Worm (Caenorhabditis elegans) whole organism, L3 larva: ENCODE data around the gene hda-4.

ENCODE experiments used
- R02D3.7 ChIP-seq: fragments of 150-350 bp; optimal IDR thresholded peaks from 2 replicates; lab custom pipeline; 2014; ENCODE audit warnings: missing biosample characterization, missing genetic modification characterization
- ZK546.5 ChIP-seq: sonication (generic microtip); optimal IDR thresholded peaks from 2 replicates; lab custom pipeline; 2017; ENCODE audit warnings: missing biosample characterization, missing genetic modification characterization
- aly-2 ChIP-seq: fragments of 150-350 bp; optimal IDR thresholded peaks from 2 replicates; lab custom pipeline; 2014; ENCODE audit warnings: missing biosample characterization, missing genetic modification characterization
- ama-1 ChIP-seq: fragments of 150-350 bp; optimal IDR thresholded peaks from 2 replicates; lab custom pipeline; 2018
- ceh-16 ChIP-seq: sonication (generic microtip); optimal IDR thresholded peaks from 2 replicates; lab custom pipeline; 2017; ENCODE audit warnings: missing biosample characterization, missing genetic modification characterization
- ceh-28 ChIP-seq: fragments of 150-350 bp; optimal IDR thresholded peaks from 2 replicates; lab custom pipeline; 2014; ENCODE audit warnings: missing biosample characterization, missing genetic modification reagents, missing genetic modification characterization
- ceh-82 ChIP-seq: fragments of 150-350 bp; optimal IDR thresholded peaks from 2 replicates; lab custom pipeline; 2014; ENCODE audit warnings: missing biosample characterization, missing genetic modification characterization
- ceh-9 ChIP-seq: sonication (generic microtip); optimal IDR thresholded peaks from 2 replicates; lab custom pipeline; 2018; ENCODE audit warnings: missing biosample characterization, missing genetic modification characterization
- daf-12 ChIP-seq: fragments of 150-350 bp; optimal IDR thresholded peaks from 2 replicates; lab custom pipeline; 2014; ENCODE audit warnings: missing biosample characterization, missing genetic modification reagents, missing genetic modification characterization
- egl-5 ChIP-seq: fragments of 150-350 bp; optimal IDR thresholded peaks from 2 replicates; lab custom pipeline; 2017; ENCODE audit warnings: missing biosample characterization, missing genetic modification reagents, missing genetic modification characterization, inconsistent platforms
- elt-1 ChIP-seq: fragments of 150-350 bp; optimal IDR thresholded peaks from 2 replicates; lab custom pipeline; 2014; ENCODE audit warnings: missing biosample characterization, missing genetic modification characterization
- elt-2 ChIP-seq: sonication (generic microtip); optimal IDR thresholded peaks from 2 replicates; lab custom pipeline; 2016; ENCODE audit warnings: missing genetic modification reagents, mild to moderate bottlenecking, missing genetic modification characterization, missing compliant biosample characterization
- elt-3 ChIP-seq, 3 experiments: fragments of 150-350 bp in 1 of 3; sonication (generic microtip) in 2 of 3; optimal IDR thresholded peaks; 2 replicates in 2 of 3; 4 replicates in 1 of 3; lab custom pipeline; 2014 to 2017; ENCODE audit warnings: missing biosample characterization in 3 of 3, missing genetic modification characterization in 3 of 3
- fkh-10 ChIP-seq: sonication (generic microtip); optimal IDR thresholded peaks from 2 replicates; lab custom pipeline; 2017; ENCODE audit warnings: missing biosample characterization, missing genetic modification reagents, missing genetic modification characterization
- fkh-2 ChIP-seq: fragments of 150-350 bp; optimal IDR thresholded peaks from 2 replicates; lab custom pipeline; 2014; ENCODE audit warnings: missing biosample characterization, missing genetic modification reagents, missing genetic modification characterization
- fos-1 ChIP-seq: fragments of 150-350 bp; optimal IDR thresholded peaks from 2 replicates; lab custom pipeline; 2014; ENCODE audit warnings: missing biosample characterization, missing genetic modification characterization
- hmg-11 ChIP-seq: sonication (generic microtip); optimal IDR thresholded peaks from 2 replicates; lab custom pipeline; 2016; ENCODE audit warnings: missing genetic modification characterization, missing compliant biosample characterization
- jun-1 ChIP-seq: fragments of 150-350 bp; optimal IDR thresholded peaks from 2 replicates; lab custom pipeline; 2014; ENCODE audit warnings: missing biosample characterization, missing genetic modification reagents, missing genetic modification characterization
- lin-15B ChIP-seq: fragments of 150-350 bp; optimal IDR thresholded peaks from 2 replicates; lab custom pipeline; 2014; ENCODE audit warnings: missing biosample characterization, missing genetic modification characterization
- lin-39 ChIP-seq: fragments of 150-350 bp; optimal IDR thresholded peaks from 2 replicates; lab custom pipeline; 2018; ENCODE audit warnings: missing biosample characterization, missing genetic modification reagents, missing genetic modification characterization
- lsy-12 ChIP-seq: sonication (generic microtip); optimal IDR thresholded peaks from 2 replicates; lab custom pipeline; 2016; ENCODE audit warnings: mild to moderate bottlenecking, missing genetic modification characterization, missing compliant biosample characterization
- mdl-1 ChIP-seq: fragments of 150-350 bp; optimal IDR thresholded peaks from 2 replicates; lab custom pipeline; 2014; ENCODE audit warnings: missing biosample characterization, missing genetic modification characterization
- mml-1 ChIP-seq: fragments of 150-350 bp; sonication (generic microtip); optimal IDR thresholded peaks from 3 replicates; lab custom pipeline; 2014; ENCODE audit warnings: missing biosample characterization, missing genetic modification characterization
- nfya-1 ChIP-seq: sonication (generic microtip); optimal IDR thresholded peaks from 2 replicates; lab custom pipeline; 2017; ENCODE audit warnings: missing genetic modification characterization, mild to moderate bottlenecking, missing compliant biosample characterization, antibody characterized with exemption, moderate library complexity; ENCODE audit not compliant: insufficient read depth
- nhr-11 ChIP-seq: fragments of 150-350 bp; optimal IDR thresholded peaks from 2 replicates; lab custom pipeline; 2014; ENCODE audit warnings: missing biosample characterization, missing genetic modification characterization
- nhr-12 ChIP-seq: fragments of 150-350 bp; optimal IDR thresholded peaks from 2 replicates; lab custom pipeline; 2014; ENCODE audit warnings: missing biosample characterization, missing genetic modification characterization
- nhr-23 ChIP-seq: fragments of 150-350 bp; optimal IDR thresholded peaks from 2 replicates; lab custom pipeline; 2014; ENCODE audit warnings: missing biosample characterization, missing genetic modification reagents, missing genetic modification characterization
- nhr-25 ChIP-seq: sonication (generic microtip); optimal IDR thresholded peaks from 2 replicates; lab custom pipeline; 2017; ENCODE audit warnings: missing biosample characterization, missing genetic modification characterization
- nhr-28 ChIP-seq: fragments of 150-350 bp; optimal IDR thresholded peaks from 2 replicates; lab custom pipeline; 2014; ENCODE audit warnings: missing biosample characterization, missing genetic modification characterization
- nhr-43 ChIP-seq: sonication (generic microtip); optimal IDR thresholded peaks from 2 replicates; lab custom pipeline; 2016; ENCODE audit warnings: mild to moderate bottlenecking, missing genetic modification characterization, missing compliant biosample characterization; ENCODE audit not compliant: poor library complexity, severe bottlenecking
- nhr-76 ChIP-seq: fragments of 150-350 bp; sonication (generic microtip); optimal IDR thresholded peaks from 5 replicates; lab custom pipeline; 2014; ENCODE audit warnings: missing biosample characterization, missing genetic modification characterization
- nhr-77 ChIP-seq: fragments of 150-350 bp; optimal IDR thresholded peaks from 2 replicates; lab custom pipeline; 2014; ENCODE audit warnings: missing biosample characterization, missing genetic modification characterization
- pha-4 ChIP-seq: fragments of 150-350 bp; optimal IDR thresholded peaks from 2 replicates; lab custom pipeline; 2014; ENCODE audit warnings: missing biosample characterization, missing genetic modification reagents, missing genetic modification characterization
- pqm-1 ChIP-seq: fragments of 150-350 bp; optimal IDR thresholded peaks from 2 replicates; lab custom pipeline; 2017; ENCODE audit warnings: missing biosample characterization, missing genetic modification characterization, inconsistent platforms
- sea-2 ChIP-seq: fragments of 150-350 bp; sonication (generic microtip); optimal IDR thresholded peaks from 4 replicates; lab custom pipeline; 2014; ENCODE audit warnings: missing biosample characterization, missing genetic modification reagents, missing genetic modification characterization
- skn-1 ChIP-seq: fragments of 150-350 bp; optimal IDR thresholded peaks from 2 replicates; lab custom pipeline; 2014; ENCODE audit warnings: missing biosample characterization, missing genetic modification characterization
- snpc-4 ChIP-seq: fragments of 150-350 bp; optimal IDR thresholded peaks from 2 replicates; lab custom pipeline; 2014; ENCODE audit warnings: missing biosample characterization, missing genetic modification characterization
- tbx-2 ChIP-seq: sonication (generic microtip); optimal IDR thresholded peaks from 2 replicates; lab custom pipeline; 2016; ENCODE audit warnings: mild to moderate bottlenecking, missing genetic modification characterization, missing compliant biosample characterization
- unc-39 ChIP-seq: sonication (generic microtip); optimal IDR thresholded peaks from 4 replicates; lab custom pipeline; 2017; ENCODE audit warnings: missing biosample characterization, missing genetic modification characterization
- unc-62 ChIP-seq: fragments of 150-350 bp; sonication (generic microtip); optimal IDR thresholded peaks from 4 replicates; lab custom pipeline; 2014; ENCODE audit warnings: missing biosample characterization, missing genetic modification reagents, missing genetic modification characterization
- ztf-11 ChIP-seq: fragments of 150-350 bp; optimal IDR thresholded peaks from 2 replicates; lab custom pipeline; 2014; ENCODE audit warnings: missing biosample characterization, missing genetic modification characterization
- ztf-4 ChIP-seq: fragments of 150-350 bp; optimal IDR thresholded peaks from 2 replicates; lab custom pipeline; 2014; ENCODE audit warnings: missing biosample characterization, missing genetic modification characterization

hda-4 gene

DNA sequence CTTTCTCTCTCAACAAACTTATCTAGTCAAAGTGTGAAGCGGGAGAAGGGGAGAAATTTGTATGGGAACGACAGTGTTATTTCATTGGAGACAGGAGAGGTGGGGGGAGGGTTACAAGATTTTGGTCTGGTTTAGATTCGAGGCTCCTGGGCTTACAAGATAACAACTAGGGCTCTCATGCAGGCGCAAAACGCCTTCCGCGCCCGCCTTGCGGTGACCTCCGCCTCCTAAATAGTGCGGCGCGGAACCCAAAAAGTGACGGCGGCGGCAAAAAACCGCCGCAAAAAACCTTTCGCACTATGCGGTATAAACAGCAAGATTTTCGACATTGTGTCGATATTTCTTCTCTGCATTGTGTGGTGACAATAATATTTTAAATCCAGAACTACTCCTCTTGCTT, 13.4 kb upstream of the hda-4 start:
- TF ChIP-seq elt-3 (tag; optimal IDR thresholded peaks at IDR 0.05; lab: Kevin White, UChicago) = no peak
- no peak for TF ChIP-seq sea-2 (GFP tag; lab: Kevin White, UChicago)
- no peak for TF ChIP-seq ceh-16 (tag; lab: Kevin White, UChicago)
- TF ChIP-seq mml-1 (tag; lab: Kevin White, UChicago) = no peak
- TF ChIP-seq pqm-1 (tag; lab: Kevin White, UChicago) = no peak
- no peak for TF ChIP-seq nhr-12
- TF ChIP-seq mdl-1 (tag; lab: Kevin White, UChicago) = no peak
- no peak for TF ChIP-seq lsy-12 (tag; lab: Kevin White, UChicago)
- TF ChIP-seq ztf-11 (tag; lab: Kevin White, UChicago) = no peak
- no peak for TF ChIP-seq pha-4 (tag; lab: Kevin White, UChicago)
- no peak for TF ChIP-seq skn-1 (tag; lab: Kevin White, UChicago)
- no peak for TF ChIP-seq unc-39 (tag; lab: Kevin White, UChicago)
- TF ChIP-seq ceh-9 = no peak
- TF ChIP-seq nhr-76 (tag; lab: Kevin White, UChicago) = no peak
- no peak for TF ChIP-seq nhr-25 (tag; lab: Kevin White, UChicago)
- no peak for TF ChIP-seq ztf-4 (tag; lab: Kevin White, UChicago)
- TF ChIP-seq ceh-28 (tag; lab: Kevin White, UChicago) = no peak
- no peak for TF ChIP-seq ceh-82 (tag; lab: Kevin White, UChicago)
- TF ChIP-seq fos-1 (tag; lab: Kevin White, UChicago) = no peak

DNA sequence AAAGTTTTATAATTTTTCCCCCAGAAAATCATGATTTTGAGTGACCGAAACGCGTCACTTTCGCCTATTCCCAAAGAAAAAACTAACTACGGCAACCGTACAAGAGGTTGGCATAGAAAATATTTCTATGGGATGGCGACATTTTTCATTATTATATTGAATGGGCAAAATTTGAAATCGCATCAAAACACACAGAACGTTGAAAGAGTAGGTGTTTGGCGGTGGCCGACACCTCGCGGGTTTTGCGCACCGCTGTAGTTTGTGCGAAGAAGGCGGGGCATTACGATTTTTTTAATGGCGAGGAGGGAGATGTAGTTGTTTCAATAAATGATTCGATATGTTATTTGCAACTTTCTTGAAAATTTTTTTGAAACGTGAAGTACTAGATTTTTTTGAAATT, 7.4 kb upstream of the hda-4 start:
- TF ChIP-seq nhr-77 (tag; lab: Kevin White, UChicago) (no peak), mml-1 (tag; lab: Kevin White, UChicago) (no peak)

DNA sequence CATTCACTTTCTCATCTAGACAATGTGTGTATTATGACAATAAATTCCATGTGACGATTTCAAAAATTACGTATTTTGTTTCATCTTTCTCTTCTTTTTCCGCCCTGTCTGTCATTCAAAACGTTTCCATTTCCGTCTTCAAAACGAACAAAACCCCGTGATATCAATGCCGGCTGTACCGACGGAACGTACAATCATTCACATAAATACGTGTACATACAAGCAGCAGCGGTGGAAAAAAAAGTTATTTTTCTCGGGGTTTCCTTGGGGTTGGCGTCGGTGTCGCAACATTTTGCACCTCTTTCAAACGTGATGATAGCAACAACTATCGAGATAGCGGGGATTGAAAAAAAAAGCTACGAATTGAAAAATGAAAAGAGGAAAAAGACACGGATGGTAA, 4.4 kb upstream of the hda-4 start:
- TF ChIP-seq lsy-12 (tag; lab: Kevin White, UChicago) (no peak), nhr-28 (no peak), fkh-10 (no peak), ceh-28 (tag; lab: Kevin White, UChicago) (no peak), nhr-43 (tag; lab: Kevin White, UChicago) (peak; percentile 29), daf-12 (tag; lab: Kevin White, UChicago) (no peak), ceh-82 (tag; lab: Kevin White, UChicago) (no peak), unc-39 (tag; lab: Kevin White, UChicago) (no peak), fkh-2 (tag; lab: Kevin White, UChicago) (no peak), aly-2 (tag; lab: Kevin White, UChicago) (no peak), ceh-16 (tag; lab: Kevin White, UChicago) (no peak), ama-1 (no peak), fos-1 (tag; lab: Kevin White, UChicago) (no peak), elt-1 (tag; lab: Kevin White, UChicago) (no peak), nhr-77 (tag; lab: Kevin White, UChicago) (no peak), sea-2 (GFP tag; lab: Kevin White, UChicago) (no peak), snpc-4 (tag; lab: Kevin White, UChicago) (peak; percentile 6), pha-4 (tag; lab: Kevin White, UChicago) (peak; percentile 38), R02D3.7 (tag; lab: Kevin White, UChicago) (no peak), elt-2 (tag; lab: Kevin White, UChicago) (peak; percentile 66), lin-15B (tag; lab: Kevin White, UChicago) (no peak), nhr-12 (no peak)

DNA sequence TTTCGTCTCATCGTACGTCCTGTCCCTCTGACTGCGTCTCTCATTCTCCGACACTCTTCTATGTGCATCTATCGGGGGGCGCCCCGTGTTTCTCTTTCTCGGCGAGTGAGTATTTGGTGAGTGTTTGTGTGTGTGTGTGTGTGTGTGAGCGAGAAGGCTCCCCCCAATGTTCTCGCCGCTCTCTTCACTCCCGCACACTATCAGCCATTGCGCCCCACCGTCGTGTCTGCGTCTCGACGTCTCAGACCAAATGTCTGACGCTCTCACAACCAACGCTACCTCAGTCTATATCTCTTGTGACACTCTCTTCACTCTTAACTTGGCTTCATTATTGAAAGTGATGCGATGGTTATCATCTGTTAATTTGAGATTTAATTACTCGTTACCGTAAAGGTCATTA, 2.5 kb upstream of the hda-4 start:
- TF ChIP-seq egl-5 (tag; lab: Kevin White, UChicago) = peak; percentile 81
- no peak for TF ChIP-seq nhr-28
- TF ChIP-seq nhr-23 (tag; lab: Kevin White, UChicago) = peak; percentile 85
- no peak for TF ChIP-seq fkh-2 (tag; lab: Kevin White, UChicago)
- no peak for TF ChIP-seq nhr-76 (tag; lab: Kevin White, UChicago)
- no peak for TF ChIP-seq unc-39 (tag; lab: Kevin White, UChicago)
- TF ChIP-seq ZK546.5 (tag; lab: Kevin White, UChicago) = no peak
- peak; percentile 97 for TF ChIP-seq hmg-11 (tag; lab: Kevin White, UChicago)
- no peak for TF ChIP-seq ama-1
- TF ChIP-seq tbx-2 = peak; percentile 87
- TF ChIP-seq fos-1 (tag; lab: Kevin White, UChicago) = peak; percentile 50
- TF ChIP-seq nhr-43 (tag; lab: Kevin White, UChicago) = peak; percentile 84
- TF ChIP-seq lin-39 (tag; lab: Kevin White, UChicago) = peak; percentile 91
- TF ChIP-seq ceh-16 (tag; lab: Kevin White, UChicago) = no peak
- TF ChIP-seq R02D3.7 (tag; lab: Kevin White, UChicago) = peak; percentile 63
- TF ChIP-seq ceh-9 = no peak
- peak; percentile 92 for TF ChIP-seq nfya-1
- peak; percentile 46 for TF ChIP-seq fkh-10
- peak; percentile 94 for TF ChIP-seq nhr-25 (tag; lab: Kevin White, UChicago)
- TF ChIP-seq lsy-12 (tag; lab: Kevin White, UChicago) = peak; percentile 83
- TF ChIP-seq elt-2 (tag; lab: Kevin White, UChicago) = peak; percentile 93
- peak; percentile 91 for TF ChIP-seq nhr-11 (tag; lab: Kevin White, UChicago)
- TF ChIP-seq daf-12 (tag; lab: Kevin White, UChicago) = no peak
- TF ChIP-seq snpc-4 (tag; lab: Kevin White, UChicago) = peak; percentile 71
- TF ChIP-seq unc-62 (GFP tag; lab: Kevin White, UChicago) = peak; percentile 54
- peak; percentile 74 for TF ChIP-seq ceh-28 (tag; lab: Kevin White, UChicago)
- TF ChIP-seq sea-2 (GFP tag; lab: Kevin White, UChicago) = no peak
- peak; percentile 62 for TF ChIP-seq skn-1 (tag; lab: Kevin White, UChicago)
- peak; percentile 97 for TF ChIP-seq jun-1
- peak; percentile 85 for TF ChIP-seq mdl-1 (tag; lab: Kevin White, UChicago)
- peak; percentile 50 for TF ChIP-seq elt-1 (tag; lab: Kevin White, UChicago)
- TF ChIP-seq ceh-82 (tag; lab: Kevin White, UChicago) = peak; percentile 20
- TF ChIP-seq nhr-12 = no peak
- peak; percentile 11 for TF ChIP-seq ztf-4 (tag; lab: Kevin White, UChicago)
